Fruit fly (Drosophila melanogaster): ENCODE measurements around the gene Sec71.
A peak's percentile ranks its signal among the peaks of the same experiment; 100 is the strongest.

Gene Sec71

DNA sequence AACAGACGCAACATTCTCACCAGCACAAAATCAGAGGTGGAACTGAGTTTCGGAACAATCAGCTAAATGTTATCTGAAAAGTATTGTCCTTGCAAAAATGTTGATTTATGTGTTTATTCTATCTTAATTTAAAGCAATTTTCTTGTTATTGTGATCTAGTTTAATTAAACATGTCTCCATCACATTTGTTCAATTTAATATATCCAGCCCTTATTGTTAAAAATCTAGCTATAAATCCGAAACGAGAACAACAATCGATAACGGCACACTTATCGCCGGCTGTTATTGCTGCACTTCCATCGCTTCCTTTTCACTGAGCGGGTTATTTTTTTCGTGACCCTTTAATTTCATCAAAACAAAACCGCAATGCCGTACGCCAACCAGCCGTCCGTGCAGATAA lies 39.7 kb downstream of the Sec71 start, which contains the start of the genes GatC, PolG2 and Polr2C (continued):
- TF ChIP-seq aop (GFP tag; IDR thresholded peaks at IDR 0.05) (no peak), Chrac-16 (GFP tag; optimal IDR thresholded peaks at IDR 0.05) (no peak), GATAe (GFP tag; conservative IDR thresholded peaks at IDR 0.05) (no peak), CG1792 (GFP tag; optimal IDR thresholded peaks at IDR 0.05) (no peak), D (optimal IDR thresholded peaks at IDR 0.05) (no peak), D (GFP tag; optimal IDR thresholded peaks at IDR 0.05) (no peak), sc (optimal IDR thresholded peaks at IDR 0.05) (no peak), sc (GFP tag; optimal IDR thresholded peaks at IDR 0.05) (no peak), CG12155 (GFP tag; optimal IDR thresholded peaks at IDR 0.05) (peak; percentile 25), scrt (GFP tag; optimal IDR thresholded peaks at IDR 0.05) (no peak), kay (GFP tag; optimal IDR thresholded peaks at IDR 0.05) (no peak), cato (GFP tag; optimal IDR thresholded peaks at IDR 0.05; ENCODE audit: borderline replicate concordance) (no peak), CG4820 (GFP tag; optimal IDR thresholded peaks at IDR 0.05) (no peak), fd102C (GFP tag; optimal IDR thresholded peaks at IDR 0.05) (no peak), eve (GFP tag; optimal IDR thresholded peaks at IDR 0.05) (no peak), CG17829 (tag; optimal IDR thresholded peaks at IDR 0.05) (peak; percentile 53), CG34376 (GFP tag; optimal IDR thresholded peaks at IDR 0.05) (no peak), al (GFP tag; IDR thresholded peaks at IDR 0.05) (peak; percentile 33; the same call in 1 of the 2 replicates), CG17361 (GFP tag; IDR thresholded peaks at IDR 0.05) (no peak), CG15011 (GFP tag; optimal IDR thresholded peaks at IDR 0.05) (no peak), CG9876 (GFP tag; optimal IDR thresholded peaks at IDR 0.05) (no peak), CG12236 (GFP tag; optimal IDR thresholded peaks at IDR 0.05) (no peak), Bgb (GFP tag; IDR thresholded peaks at IDR 0.05; ENCODE audit: partially characterized antibody) (peak; percentile 82), Dref (GFP tag; IDR thresholded peaks at IDR 0.05) (peak; percentile 80), Dll (GFP tag; IDR thresholded peaks at IDR 0.05; ENCODE audit: partially characterized antibody) (peak; percentile 80), Vsx1 (GFP tag; optimal IDR thresholded peaks at IDR 0.05) (no peak), HHEX (GFP tag; optimal IDR thresholded peaks at IDR 0.05) (no peak), HmgD (GFP tag; optimal IDR thresholded peaks at IDR 0.05) (peak; percentile 65), TFAM (GFP tag; optimal IDR thresholded peaks at IDR 0.05) (no peak), CG9797 (GFP tag; optimal IDR thresholded peaks at IDR 0.05) (peak; percentile 5), CG9609 (GFP tag; optimal IDR thresholded peaks at IDR 0.05) (peak; percentile 51), Atf6 (GFP tag; IDR thresholded peaks at IDR 0.05) (no peak), CG4424 (GFP tag; optimal IDR thresholded peaks at IDR 0.05) (peak; percentile 6), chif (GFP tag; optimal IDR thresholded peaks at IDR 0.05) (peak in 1 of 2 experiments; percentile 47), dysf (GFP tag; IDR thresholded peaks at IDR 0.05) (no peak; the same call in 2 of the 3 replicates), Ptx1 (GFP tag; IDR thresholded peaks at IDR 0.05) (peak; percentile 60), sens-2 (GFP tag; IDR thresholded peaks at IDR 0.05) (no peak), CG18599 (GFP tag; optimal IDR thresholded peaks at IDR 0.05) (no peak), unc-4 (GFP tag; IDR thresholded peaks at IDR 0.05; ENCODE audit: partially characterized antibody) (peak; percentile 81), tin (GFP tag; optimal IDR thresholded peaks at IDR 0.05) (peak; percentile 2), salm (tag; optimal IDR thresholded peaks at IDR 0.05) (no peak), CG6683 (GFP tag; optimal IDR thresholded peaks at IDR 0.05) (no peak), zen (tag; optimal IDR thresholded peaks at IDR 0.05) (no peak), CG6689 (GFP tag; IDR thresholded peaks at IDR 0.05) (0 out of 2 replicates have a peak, but pooled peaks have one; percentile 6), CG18476 (GFP tag; optimal IDR thresholded peaks at IDR 0.05) (no peak), CG11695 (GFP tag; IDR thresholded peaks at IDR 0.05) (no peak), HLHmδ (GFP tag; optimal IDR thresholded peaks at IDR 0.05) (no peak), bab2 (GFP tag; optimal IDR thresholded peaks at IDR 0.05) (peak; percentile 41), Neu2 (GFP tag; optimal IDR thresholded peaks at IDR 0.05; ENCODE audit: borderline replicate concordance) (no peak), CG14014 (GFP tag; IDR thresholded peaks at IDR 0.05) (peak; percentile 43; the same call in 1 of the 2 replicates), tll (GFP tag; optimal IDR thresholded peaks at IDR 0.05) (no peak), CrebB (tag; optimal IDR thresholded peaks at IDR 0.05) (no peak)

Data from whole organism, embryonic.